Fruit fly (Drosophila melanogaster) whole organism, larva: ENCODE measurements around the gene CG42823.

Experiments
- noc ChIP-seq: fragments of 200-800 bp; sonication (Bioruptor generic); optimal IDR thresholded peaks from 3 replicates; lab custom pipeline; 2019; ENCODE audit warnings: missing biosample characterization, mild to moderate bottlenecking, missing genetic modification characterization, moderate library complexity

CG42823 gene

dm6 chr3R:17405009-17405408, at the start of gene CG42823:
CG42823 (minus strand) TSS chr3R:17405109.
- TF ChIP-seq noc (tag; lab: Kevin White, UChicago): no peak

DNA sequence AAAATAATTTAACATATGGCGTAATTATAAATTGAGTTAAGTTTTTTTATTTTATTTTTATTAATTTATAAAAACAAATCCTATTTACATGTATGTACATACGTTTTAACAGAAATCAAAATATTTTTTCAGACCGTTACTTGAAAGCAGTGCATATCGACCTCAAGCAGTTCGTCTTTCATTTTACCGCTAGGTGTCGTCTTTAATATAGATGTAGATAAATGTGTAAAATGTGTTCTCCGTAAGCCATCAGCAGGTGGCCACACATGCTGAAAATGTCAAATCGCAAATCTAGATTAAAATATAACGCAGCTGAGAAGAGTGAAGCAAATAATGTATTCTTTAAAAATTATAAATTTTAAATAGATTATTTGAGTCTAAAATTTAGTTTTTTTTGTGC, 44.5 kb upstream of the CG42823 start:
- TF ChIP-seq noc (tag; lab: Kevin White, UChicago): no peak

DNA sequence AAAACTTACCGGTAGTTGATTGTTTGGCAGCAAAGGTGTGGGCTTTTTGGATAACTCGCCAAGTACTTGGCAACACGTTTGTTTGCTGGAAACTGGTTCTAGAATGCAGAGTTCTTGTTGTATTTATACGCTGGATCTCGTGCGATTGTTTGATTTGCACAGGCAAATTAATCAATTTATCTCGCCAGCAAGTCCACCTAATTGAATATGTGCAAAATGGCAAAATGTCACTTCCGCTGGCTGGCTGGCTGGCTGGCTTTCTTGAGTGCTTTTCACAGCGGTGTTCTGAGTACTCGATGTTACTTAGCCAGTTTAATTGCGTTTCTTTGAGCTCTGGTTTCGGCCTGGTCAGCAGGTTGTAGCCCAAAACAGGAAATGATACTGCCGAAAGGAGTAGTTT, 43.8 kb upstream of the CG42823 start, which contains the start of gene Eh:
Gene Eh, minus strand, starts transcription at position 101 of the 400 bp plus-strand sequence.
- TF ChIP-seq noc (tag; lab: Kevin White, UChicago): no peak

- TF ChIP-seq noc (tag; lab: Kevin White, UChicago): no peak
These were observed 42.7 kb upstream of the CG42823 start for dm6 chr3R:17447615-17448014.

DNA sequence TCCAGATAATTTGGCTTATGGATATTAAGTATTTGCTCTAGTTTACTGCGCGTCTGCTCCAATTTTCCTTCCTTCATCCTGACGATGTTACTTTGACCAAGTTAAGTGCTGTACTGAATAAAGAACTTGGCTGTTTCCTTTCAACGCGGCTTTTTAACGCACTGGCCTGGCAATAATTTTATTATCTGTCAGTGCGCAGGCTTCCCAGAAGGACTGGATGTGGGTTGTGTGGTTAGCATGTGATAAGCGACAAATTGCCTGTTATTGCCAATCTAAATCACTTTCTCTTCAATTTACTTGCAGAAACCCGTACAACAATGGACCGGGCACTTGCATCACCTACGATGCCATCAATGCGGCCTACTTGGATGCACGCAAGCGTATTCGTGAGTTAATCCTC, 35.7 kb upstream of the CG42823 start, which contains the start of gene CG14331:
Gene CG14331, minus strand, starts transcription at position 101 of the 400 bp plus-strand sequence.
- TF ChIP-seq noc (tag; lab: Kevin White, UChicago): no peak

DNA sequence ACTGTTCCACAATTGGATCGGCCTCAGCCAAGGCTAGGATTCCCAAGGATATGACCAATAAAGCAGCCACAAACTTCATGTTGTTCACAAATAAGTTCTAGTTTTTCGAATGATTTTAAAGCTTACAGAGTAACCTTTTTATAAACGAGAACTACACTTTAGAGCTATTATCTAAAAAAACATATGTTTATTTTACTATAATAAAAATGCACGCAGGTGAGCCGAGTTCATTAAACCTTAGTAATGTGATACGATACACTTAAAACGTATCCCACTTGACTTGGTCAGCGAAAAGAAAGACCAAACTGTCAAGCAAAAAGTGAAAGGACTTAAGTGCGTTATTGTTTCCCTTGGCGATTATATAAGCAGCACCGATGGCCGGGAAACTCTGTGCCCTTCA, 29.4 kb upstream of the CG42823 start, which contains the start of gene CG44090:
Gene CG44090, minus strand, starts transcription at position 101 of the 400 bp plus-strand sequence.
- no peak for TF ChIP-seq noc (tag; lab: Kevin White, UChicago)

DNA sequence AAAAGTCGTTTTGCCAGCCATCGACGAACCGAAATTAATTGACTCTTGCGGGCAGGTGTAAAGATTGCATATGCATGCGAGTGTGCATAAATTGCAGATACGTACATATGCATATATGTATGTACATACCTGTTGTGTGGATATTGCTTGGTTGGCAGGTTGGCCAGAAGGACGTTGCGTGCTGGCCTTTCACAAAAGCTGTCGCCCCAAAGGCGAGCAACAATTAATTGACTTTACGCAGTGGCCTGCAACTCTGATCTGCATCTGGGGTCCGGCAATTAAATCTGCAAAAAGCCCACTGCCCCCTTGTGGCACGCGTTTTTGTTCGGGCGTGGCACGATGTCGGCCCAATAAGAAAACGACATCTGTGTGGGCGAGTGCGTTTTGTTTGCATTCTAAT, 28.2 kb upstream of the CG42823 start:
- TF ChIP-seq noc (tag; lab: Kevin White, UChicago): no peak

- no peak for TF ChIP-seq noc (tag; lab: Kevin White, UChicago)
These were observed 25.6 kb upstream of the CG42823 start for dm6 chr3R:17430481-17430880.

dm6 chr3R:17426265-17426664, 21.4 kb upstream of the CG42823 start:
- no peak for TF ChIP-seq noc (tag; lab: Kevin White, UChicago)

DNA sequence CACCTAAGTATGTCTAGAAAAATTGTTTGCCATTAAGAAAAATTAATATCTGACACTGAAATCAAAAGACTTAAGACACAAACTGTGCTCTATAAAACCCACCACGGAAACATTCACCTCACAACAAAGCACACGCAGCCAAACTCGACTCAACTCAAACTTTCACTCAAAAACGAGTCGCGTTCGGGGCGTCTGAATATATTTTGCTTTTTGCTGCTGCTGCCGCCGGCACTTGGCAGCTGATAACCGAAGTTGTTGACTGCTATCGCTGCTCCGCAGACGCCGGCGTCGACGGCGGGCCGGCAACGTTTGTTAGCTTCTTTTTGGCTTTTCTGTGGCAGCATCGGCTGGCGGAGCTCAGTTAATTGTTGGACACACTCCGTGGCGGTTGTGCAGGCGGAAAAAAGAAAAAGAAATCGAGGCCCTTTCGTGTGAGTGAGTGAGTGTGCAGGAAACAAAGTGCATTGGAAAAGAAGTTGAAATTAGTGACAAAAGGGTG, 20.6 kb upstream of the CG42823 start, which contains the start of gene cysu:
Gene cysu, plus strand, starts transcription at position 352 of the 499 bp plus-strand sequence.
- TF ChIP-seq noc (tag; lab: Kevin White, UChicago): no peak

DNA sequence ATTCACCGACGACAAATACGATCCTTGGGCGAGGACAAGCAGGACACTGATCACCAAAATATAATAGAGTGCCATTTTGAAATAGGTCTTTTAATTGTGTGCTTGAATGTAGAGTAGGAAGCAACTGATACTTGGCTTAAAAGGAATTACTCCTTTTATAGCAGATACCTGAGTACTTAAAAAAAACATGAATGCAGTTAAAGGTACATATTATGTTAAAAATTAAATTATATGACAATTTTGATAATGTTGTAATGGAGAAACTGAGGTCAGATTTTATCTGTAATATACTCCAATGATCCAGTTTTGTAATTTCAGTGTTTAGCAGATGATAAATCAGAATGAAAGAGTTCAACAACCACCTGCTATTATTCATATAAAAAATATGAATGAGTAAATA, 17.2 kb upstream of the CG42823 start, which contains the start of gene CG14332:
Gene CG14332, minus strand, starts transcription at position 101 of the 400 bp plus-strand sequence.
- TF ChIP-seq noc (tag; lab: Kevin White, UChicago): no peak

DNA sequence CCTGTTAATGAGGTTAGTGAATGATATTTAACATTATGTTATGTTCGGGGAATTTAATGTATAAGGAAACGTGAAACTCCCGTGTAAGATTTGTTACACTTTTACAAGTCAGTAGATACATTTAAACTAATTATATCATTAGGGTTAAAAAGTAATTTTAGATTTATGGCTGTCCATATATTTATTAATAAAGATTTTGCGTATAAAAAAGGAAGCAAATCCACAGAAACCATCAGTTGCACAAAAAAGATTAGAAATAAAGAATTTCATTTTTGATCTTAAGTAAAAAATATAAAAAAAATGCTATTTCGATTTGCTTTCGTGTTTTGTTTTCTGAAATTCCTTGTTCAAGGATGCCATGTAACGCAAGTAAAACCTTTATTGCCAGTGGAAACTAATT, 15.4 kb upstream of the CG42823 start, which contains the start of gene CG42835:
Gene CG42835, plus strand, starts transcription at position 301 of the 400 bp plus-strand sequence.
- TF ChIP-seq noc (tag; lab: Kevin White, UChicago): no peak

- no peak for TF ChIP-seq noc (tag; lab: Kevin White, UChicago)
These were observed 13.6 kb upstream of the CG42823 start, which contains the start of gene CG42834 for dm6 chr3R:17418459-17418858. CG42834 (plus strand) TSS chr3R:17418759.

dm6 chr3R:17417167-17417566, 12.3 kb upstream of the CG42823 start, which contains the start of gene CG33333:
CG33333 (plus strand) TSS chr3R:17417467.
- no peak for TF ChIP-seq noc (tag; lab: Kevin White, UChicago)

DNA sequence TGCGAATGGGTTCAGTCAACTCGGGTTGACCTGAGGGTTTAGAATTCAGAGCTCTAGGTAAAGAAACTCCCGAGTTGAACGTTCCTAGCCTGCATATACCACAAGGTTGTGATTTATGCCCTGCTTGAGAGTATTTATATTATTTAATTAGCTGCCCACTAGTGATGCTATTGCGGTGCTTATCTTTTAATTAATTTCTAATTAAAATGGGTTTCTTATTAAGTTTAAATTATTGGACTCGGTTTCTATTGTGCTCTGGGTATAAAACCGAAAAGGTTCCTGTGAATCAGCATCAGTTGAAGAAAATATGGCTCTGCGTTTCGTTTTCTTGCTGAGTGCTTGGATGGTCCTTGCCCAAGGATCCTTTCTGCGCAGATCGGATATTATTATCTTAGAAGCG, 10.5 kb upstream of the CG42823 start, which contains the start of gene CG5866:
Gene CG5866, plus strand, starts transcription at position 301 of the 400 bp plus-strand sequence.
- TF ChIP-seq noc (tag; lab: Kevin White, UChicago): no peak

DNA sequence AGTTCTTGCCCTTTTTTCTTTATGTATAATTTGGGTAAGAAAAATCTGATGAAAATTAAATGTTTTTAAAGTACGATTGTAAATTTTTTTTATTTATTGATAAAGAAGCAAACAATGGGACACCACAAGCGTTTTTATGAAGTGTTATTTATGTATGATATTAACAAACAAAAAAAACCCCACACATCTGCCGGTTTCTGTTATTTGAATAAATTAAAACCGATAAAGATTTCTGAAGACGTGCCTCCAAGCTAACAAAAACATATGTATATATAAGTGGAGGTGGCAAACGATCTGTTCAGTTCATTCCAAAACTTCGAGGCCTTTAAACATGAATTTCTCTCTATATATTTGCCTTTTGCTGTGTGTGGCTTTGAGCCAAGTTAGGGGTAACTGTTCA, 8.7 kb upstream of the CG42823 start, which contains the start of gene CG42822:
Gene CG42822, plus strand, starts transcription at position 301 of the 400 bp plus-strand sequence.
- no peak for TF ChIP-seq noc (tag; lab: Kevin White, UChicago)
